Worm (Caenorhabditis elegans) whole organism, L2 larva: ENCODE results near the gene F55E10.2.

Source experiments
- F13H6.1 ChIP-seq: sonication (generic microtip); optimal IDR thresholded peaks from 2 replicates; lab custom pipeline; 2016; ENCODE audit warnings: missing genetic modification characterization, missing compliant biosample characterization
- ZK546.5 ChIP-seq: sonication (generic microtip); optimal IDR thresholded peaks from 2 replicates; lab custom pipeline; 2017; ENCODE audit warnings: missing biosample characterization, missing genetic modification characterization
- ama-1 ChIP-seq: fragments of 150-350 bp; optimal IDR thresholded peaks from 2 replicates; lab custom pipeline; 2018; ENCODE audit warnings: inconsistent platforms
- crh-2 ChIP-seq: sonication (generic microtip); optimal IDR thresholded peaks from 2 replicates; lab custom pipeline; 2017; ENCODE audit warnings: missing biosample characterization, missing genetic modification characterization
- elt-3 ChIP-seq: sonication (generic microtip); optimal IDR thresholded peaks from 2 replicates; lab custom pipeline; 2017; ENCODE audit warnings: missing biosample characterization, missing genetic modification characterization
- fos-1 ChIP-seq: fragments of 150-350 bp; optimal IDR thresholded peaks from 2 replicates; lab custom pipeline; 2014; ENCODE audit warnings: missing biosample characterization, missing genetic modification characterization
- lin-13 ChIP-seq: fragments of 150-350 bp; optimal IDR thresholded peaks from 2 replicates; lab custom pipeline; 2014; ENCODE audit warnings: missing biosample characterization, missing genetic modification reagents, missing genetic modification characterization
- nhr-77 ChIP-seq: fragments of 150-350 bp; optimal IDR thresholded peaks from 2 replicates; lab custom pipeline; 2014; ENCODE audit warnings: missing biosample characterization, missing genetic modification characterization
- skn-1 ChIP-seq: sonication (generic microtip); optimal IDR thresholded peaks from 2 replicates; lab custom pipeline; 2017; ENCODE audit warnings: missing biosample characterization, missing genetic modification characterization
- unc-39 ChIP-seq: fragments of 150-350 bp; optimal IDR thresholded peaks from 2 replicates; lab custom pipeline; 2014; ENCODE audit warnings: missing biosample characterization, missing genetic modification characterization
- ztf-11 ChIP-seq: sonication (generic microtip); optimal IDR thresholded peaks from 2 replicates; lab custom pipeline; 2017; ENCODE audit warnings: missing biosample characterization, missing genetic modification characterization
- ztf-4 ChIP-seq: fragments of 150-350 bp; optimal IDR thresholded peaks from 2 replicates; lab custom pipeline; 2014; ENCODE audit warnings: missing biosample characterization, missing genetic modification characterization

- TF ChIP-seq unc-39 (tag; lab: Kevin White, UChicago) (no peak), skn-1 (tag; lab: Kevin White, UChicago) (no peak), lin-13 (GFP tag; lab: Kevin White, UChicago) (no peak), ztf-11 (tag; lab: Kevin White, UChicago) (no peak), ZK546.5 (no peak), nhr-77 (no peak), crh-2 (tag; lab: Kevin White, UChicago) (no peak), ztf-4 (tag; lab: Kevin White, UChicago) (no peak), F13H6.1 (no peak), ama-1 (lab: Kevin White, UChicago) (no peak), fos-1 (tag; lab: Kevin White, UChicago) (no peak), elt-3 (tag; lab: Kevin White, UChicago) (no peak)
Measured at ce11 chrX:8326394-8326793, 14.1 kb upstream of the F55E10.2 start, which contains the start of gene R09F10.8.
